Fruit fly (Drosophila melanogaster): ENCODE measurements around the gene CG15765.

The CG15765 gene

DNA sequence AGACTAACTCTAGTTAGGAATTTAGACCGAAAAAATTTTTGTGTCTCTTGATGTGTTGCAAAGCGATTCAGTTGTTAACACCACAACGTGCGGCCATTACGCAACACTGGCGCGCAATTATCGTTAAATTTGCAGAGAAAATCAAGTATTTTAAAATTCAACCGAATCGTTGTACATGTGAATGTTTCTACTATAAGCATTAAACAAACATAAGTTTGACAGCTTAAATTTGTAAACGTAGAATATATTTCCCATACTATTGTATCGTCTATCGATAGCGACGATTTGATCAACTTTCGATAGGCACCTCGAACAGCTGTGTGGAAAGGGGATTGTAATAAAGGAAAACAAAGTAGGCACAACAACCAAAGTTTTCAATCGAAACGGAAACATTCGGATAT is 61.2 kb downstream of the CG15765 start, which contains the start of the genes Usp30 and CG16721 (continued):
- TF ChIP-seq kni (GFP tag; optimal IDR thresholded peaks at IDR 0.05) (no peak), CG17829 (tag; optimal IDR thresholded peaks at IDR 0.05) (peak; percentile 18), CG9437 (GFP tag; optimal IDR thresholded peaks at IDR 0.05) (no peak), CG5953 (GFP tag; IDR thresholded peaks at IDR 0.05) (no peak), CG11085 (GFP tag; IDR thresholded peaks at IDR 0.05) (no peak), Asciz (GFP tag; optimal IDR thresholded peaks at IDR 0.05) (no peak), HmgZ (tag; optimal IDR thresholded peaks at IDR 0.05) (peak; percentile 76), CG11723 (GFP tag; optimal IDR thresholded peaks at IDR 0.05) (no peak), ssp (GFP tag; IDR thresholded peaks at IDR 0.05) (no peak), NFAT (GFP tag; IDR thresholded peaks at IDR 0.05) (peak; percentile 44), emc (GFP tag; optimal IDR thresholded peaks at IDR 0.05) (no peak), btn (GFP tag; optimal IDR thresholded peaks at IDR 0.05) (no peak), oc (tag; optimal IDR thresholded peaks at IDR 0.05) (no peak), CG7963 (GFP tag; IDR thresholded peaks at IDR 0.05; ENCODE audit: partially characterized antibody) (no peak), MESR4 (GFP tag; optimal IDR thresholded peaks at IDR 0.05) (peak; percentile 75), CG4707 (GFP tag; optimal IDR thresholded peaks at IDR 0.05) (no peak), pan (optimal IDR thresholded peaks at IDR 0.05) (no peak), pan (GFP tag; optimal IDR thresholded peaks at IDR 0.05 in 1 of 2, IDR thresholded peaks at IDR 0.05 in 1 of 2) (no peak), CG16815 (GFP tag; optimal IDR thresholded peaks at IDR 0.05) (no peak), cwo (GFP tag; optimal IDR thresholded peaks at IDR 0.05) (no peak), otp (GFP tag; IDR thresholded peaks at IDR 0.05) (no peak), Ets65A (GFP tag) (peak; percentile 96), scrt (GFP tag; optimal IDR thresholded peaks at IDR 0.05) (no peak), CG6175 (GFP tag; IDR thresholded peaks at IDR 0.05) (no peak), CG15011 (GFP tag; optimal IDR thresholded peaks at IDR 0.05) (no peak), sisA (GFP tag; IDR thresholded peaks at IDR 0.05) (no peak), CG4820 (GFP tag; optimal IDR thresholded peaks at IDR 0.05) (no peak), CG3847 (GFP tag; IDR thresholded peaks at IDR 0.05) (peak; percentile 54), gro (GFP tag; optimal IDR thresholded peaks at IDR 0.05) (peak; percentile 25), knrl (GFP tag; IDR thresholded peaks at IDR 0.05; ENCODE audit: partially characterized antibody) (peak; percentile 67), CG12391 (tag; optimal IDR thresholded peaks at IDR 0.05) (peak; percentile 39), CG10267 (tag; optimal IDR thresholded peaks at IDR 0.05) (peak; percentile 97), zen (tag; optimal IDR thresholded peaks at IDR 0.05) (peak; percentile 26), CG2875 (GFP tag; optimal IDR thresholded peaks at IDR 0.05) (no peak), ttk (GFP tag; IDR thresholded peaks at IDR 0.05) (no peak), ro (GFP tag; IDR thresholded peaks at IDR 0.05) (no peak), Dad (GFP tag; optimal IDR thresholded peaks at IDR 0.05) (peak; percentile 48), CG11093 (GFP tag; IDR thresholded peaks at IDR 0.05) (no peak), CG10366 (GFP tag; IDR thresholded peaks at IDR 0.05) (no peak), zfh1 (GFP tag; IDR thresholded peaks at IDR 0.05) (peak; percentile 28; the same call in 1 of the 3 replicates), CG14014 (GFP tag; IDR thresholded peaks at IDR 0.05) (0 out of 2 replicates have a peak, but pooled peaks have one; percentile 8), CG9797 (GFP tag; optimal IDR thresholded peaks at IDR 0.05) (peak; percentile 22), klu (GFP tag; IDR thresholded peaks at IDR 0.05) (no peak), Gsc (GFP tag; IDR thresholded peaks at IDR 0.05) (no peak), GATAe (GFP tag; conservative IDR thresholded peaks at IDR 0.05) (no peak), CG12769 (tag; optimal IDR thresholded peaks at IDR 0.05) (no peak), crp (GFP tag; optimal IDR thresholded peaks at IDR 0.05) (peak; percentile 42 to 88), schlank (tag; optimal IDR thresholded peaks at IDR 0.05) (no peak), ato (GFP tag; IDR thresholded peaks at IDR 0.05; ENCODE audit: partially characterized antibody) (peak; percentile 60), yki (optimal IDR thresholded peaks at IDR 0.05) (no peak), MBD-R2 (GFP tag; IDR thresholded peaks at IDR 0.05) (peak; percentile 73), BtbVII (GFP tag; optimal IDR thresholded peaks at IDR 0.05) (no peak)
